Worm (Caenorhabditis elegans) whole organism, midembryonic: Measurements from ENCODE around the gene Y57G7A.11.

Experiments used
- flt-1 ChIP-seq: fragments of 200-800 bp; sonication (Bioruptor generic); IDR thresholded peaks from 2 replicates; pipeline ENCODE4 v1.3.6; 2022; ENCODE audit warnings: missing genetic modification characterization, missing compliant biosample characterization
- med-1 ChIP-seq: sonication (generic microtip); optimal IDR thresholded peaks from 2 replicates; lab custom pipeline; 2017; ENCODE audit warnings: missing genetic modification characterization, mild to moderate bottlenecking, missing compliant biosample characterization, antibody characterized with exemption, missing genetic modification reagents; ENCODE audit not compliant: insufficient read depth
- ztf-29 ChIP-seq: fragments of 200-800 bp; sonication (Bioruptor generic); IDR thresholded peaks from 2 replicates; pipeline ENCODE4 v1.3.6; 2022; ENCODE audit warnings: missing genetic modification reagents, missing genetic modification characterization, missing compliant biosample characterization

DNA sequence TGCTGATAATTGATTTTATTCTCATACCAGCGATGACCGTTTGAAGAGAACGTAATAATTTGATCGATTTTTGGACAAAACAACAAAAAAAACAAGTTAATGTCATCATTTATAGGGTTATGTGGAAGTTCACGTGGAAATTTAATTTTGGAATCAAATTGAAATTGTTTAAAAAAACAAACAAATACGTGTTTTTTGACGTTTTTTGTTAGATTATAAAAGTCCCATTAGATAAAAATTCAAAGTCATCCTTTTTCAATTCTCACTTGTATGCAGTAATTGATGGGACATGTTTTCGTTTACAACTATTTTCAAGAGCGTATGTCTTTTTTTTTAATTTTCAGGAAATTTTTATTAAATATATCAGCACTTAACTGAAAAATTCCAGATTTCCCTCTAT is 8.8 kb upstream of the Y57G7A.11 start, which contains the start of the genes Y57G7A.6 and Y57G7A.3:
- TF ChIP-seq flt-1 (GFP tag; lab: Robert Waterston, UW) (no peak), ztf-29 (GFP tag; lab: Robert Waterston, UW) (no peak), med-1 (GFP tag; lab: Kevin White, UChicago) (no peak)
